Comparison of ENCODE assay signal across 3 worm cellular contexts in the genomic region with DNA sequence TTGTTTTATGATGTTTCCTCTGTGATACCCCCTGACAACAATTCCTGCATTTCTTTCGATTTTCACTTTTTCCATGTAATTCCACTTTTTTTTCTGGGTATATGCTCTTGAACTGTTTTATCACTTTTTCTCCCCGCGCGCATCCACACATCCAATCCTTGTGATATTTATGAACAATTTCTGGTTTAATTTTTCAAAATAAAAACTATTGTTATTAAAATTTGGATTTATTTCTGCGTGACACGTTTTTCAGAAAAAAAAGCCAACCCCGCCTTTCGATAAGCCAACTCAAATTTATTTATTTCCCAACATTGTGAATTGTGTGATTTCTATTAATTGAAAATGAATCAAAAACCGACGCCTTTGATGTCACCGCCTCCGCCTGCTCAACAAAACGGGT.
TF ChIP-seq lines count a peak whose summit lies in the region.

TSS of gene Y39E4B.11 (plus strand) at position 301 of the 400 bp plus-strand sequence.

TF ChIP-seq in whole organism, L4 larva, 104 proteins besides CTCF, POLR2A, EP300 and RAD21:
- peak; percentile 58 for TF ChIP-seq nhr-111 (GFP tag; optimal IDR thresholded peaks at IDR 0.05; lab: Kevin White, UChicago)
- no peak for TF ChIP-seq ceh-32 (tag; optimal IDR thresholded peaks at IDR 0.05; lab: Kevin White, UChicago; ENCODE audit: poor library complexity)
- TF ChIP-seq ctbp-1 (GFP tag; IDR thresholded peaks at IDR 0.05; lab: Robert Waterston, UW): 0 out of 2 replicates have a peak, but pooled peaks have one; percentile 10
- TF ChIP-seq nhr-42 (GFP tag; IDR thresholded peaks at IDR 0.05; lab: Robert Waterston, UW): no peak

TF ChIP-seq in whole organism, late embryonic, 69 proteins besides CTCF, POLR2A, EP300 and RAD21:
- peak; percentile 17 for TF ChIP-seq K02D7.2 (tag; optimal IDR thresholded peaks at IDR 0.05; lab: Kevin White, UChicago)
- no peak for TF ChIP-seq elt-4 (tag; optimal IDR thresholded peaks at IDR 0.05; lab: Kevin White, UChicago)

TF ChIP-seq in whole organism, young adult, 124 proteins besides CTCF, POLR2A, EP300 and RAD21:
- TF ChIP-seq nfyb-1 (GFP tag; IDR thresholded peaks at IDR 0.05; lab: Robert Waterston, UW) (0 out of 2 replicates have a peak, but pooled peaks have one; percentile 34), somi-1 (GFP tag; optimal IDR thresholded peaks at IDR 0.05; lab: Kevin White, UChicago) (no peak)
